Worm (Caenorhabditis elegans): Measurements from ENCODE around the gene C55A6.4.

C55A6.4 gene

DNA sequence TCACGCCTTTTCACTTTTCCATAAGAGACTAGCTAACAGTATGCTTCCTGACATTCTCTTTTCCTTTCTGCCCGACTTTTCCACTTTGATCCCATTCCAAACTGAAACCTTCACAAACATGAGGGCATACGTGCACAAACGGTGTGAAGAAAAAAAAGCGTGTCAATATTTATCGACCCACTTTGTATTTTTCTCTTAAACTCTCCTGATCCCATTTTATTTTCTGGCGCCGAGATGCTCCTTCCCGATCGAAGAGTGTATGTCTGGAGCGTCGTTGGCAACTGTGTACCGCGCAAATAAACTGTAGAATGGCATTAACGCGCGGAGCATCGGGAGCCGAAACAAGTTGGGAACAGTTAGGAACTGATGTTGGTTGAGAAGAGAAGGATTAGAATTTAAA, 11.9 kb upstream of the C55A6.4 start:
- TF ChIP-seq sma-9 (GFP tag; optimal IDR thresholded peaks at IDR 0.05) (peak; percentile 44), sma-9 (tag; optimal IDR thresholded peaks at IDR 0.05) (no peak), nhr-129 (tag; optimal IDR thresholded peaks at IDR 0.05) (peak; percentile 41), egl-27 (tag; optimal IDR thresholded peaks at IDR 0.05) (no peak), F13H6.1 (tag; optimal IDR thresholded peaks at IDR 0.05) (peak; percentile 82), aly-2 (tag; optimal IDR thresholded peaks at IDR 0.05) (no peak)

ce11 chrV:11528633-11529327, 11.1 kb upstream of the C55A6.4 start:
- TF ChIP-seq lin-39 (tag; optimal IDR thresholded peaks at IDR 0.05) (no peak), F13H6.1 (tag; optimal IDR thresholded peaks at IDR 0.05) (no peak), nhr-129 (tag; optimal IDR thresholded peaks at IDR 0.05) (peak; percentile 13), nhr-25 (tag; optimal IDR thresholded peaks at IDR 0.05) (peak; percentile 30), ZK546.5 (tag; optimal IDR thresholded peaks at IDR 0.05) (no peak), nhr-10 (tag; optimal IDR thresholded peaks at IDR 0.05) (no peak)

ce11 chrV:11527531-11527930, 9.8 kb upstream of the C55A6.4 start, which contains the start of gene ccch-1:
TSS of gene ccch-1 (plus strand) at chrV:11527831.
- TF ChIP-seq egl-27 (tag; optimal IDR thresholded peaks at IDR 0.05) = no peak
- no peak for TF ChIP-seq R02D3.7 (tag; optimal IDR thresholded peaks at IDR 0.05)
- TF ChIP-seq ceh-16 (tag; optimal IDR thresholded peaks at IDR 0.05) = no peak

DNA sequence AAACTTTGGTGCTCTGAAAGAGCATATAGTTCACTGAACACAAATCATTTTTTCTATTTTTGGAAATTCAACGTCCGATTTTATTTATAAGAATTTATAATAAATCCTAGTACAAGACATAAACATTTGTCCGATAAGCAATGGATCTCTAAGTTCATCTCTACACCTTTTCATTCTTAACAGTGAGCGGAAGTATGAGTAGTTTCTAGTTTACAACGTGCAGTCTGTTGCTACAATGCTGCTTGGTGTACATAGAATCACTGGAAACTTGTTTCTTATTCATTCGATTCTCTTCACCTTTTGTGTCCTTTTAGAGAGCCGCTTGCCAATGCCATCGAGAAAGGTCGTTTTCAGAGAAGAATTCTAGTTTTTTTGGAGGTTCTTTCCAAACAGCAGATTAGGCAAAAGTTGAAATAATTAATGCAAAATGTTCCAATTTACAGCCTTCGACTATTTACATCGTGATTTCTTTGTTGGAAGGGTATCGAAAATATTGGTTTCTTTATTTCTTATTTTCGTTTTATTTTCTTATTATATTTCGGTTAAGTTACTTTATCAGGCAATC, 9.3 kb upstream of the C55A6.4 start:
- TF ChIP-seq nhr-237 (tag; optimal IDR thresholded peaks at IDR 0.05) = no peak
- peak; percentile 53 for TF ChIP-seq nhr-25 (tag; optimal IDR thresholded peaks at IDR 0.05)

DNA sequence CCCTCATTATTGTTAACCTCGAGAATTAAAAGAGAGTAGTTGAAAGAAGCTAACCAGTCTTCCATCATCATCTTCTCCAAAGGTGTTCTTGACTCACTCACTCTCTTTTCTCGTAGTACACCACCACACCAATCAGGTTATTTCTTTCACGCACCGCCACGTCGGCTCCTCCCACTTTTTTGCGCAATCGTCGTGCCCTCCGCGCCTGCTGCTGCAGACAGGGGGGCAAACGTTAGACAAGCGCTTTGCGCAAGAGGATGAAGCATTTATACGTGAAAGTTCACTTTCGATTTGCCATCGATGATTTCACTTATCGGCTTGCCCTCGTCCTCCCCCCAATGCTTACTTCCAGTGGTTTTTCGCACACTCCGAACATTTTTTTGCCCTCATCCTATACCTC, 7.6 kb upstream of the C55A6.4 start:
- TF ChIP-seq blmp-1 (tag; optimal IDR thresholded peaks at IDR 0.05; ENCODE audit: insufficient read depth) (peak; percentile 59), alr-1 (tag; optimal IDR thresholded peaks at IDR 0.05) (no peak), nhr-77 (tag; optimal IDR thresholded peaks at IDR 0.05) (no peak), aly-2 (tag; optimal IDR thresholded peaks at IDR 0.05) (no peak), nhr-6 (tag; optimal IDR thresholded peaks at IDR 0.05) (no peak), F13H6.1 (tag; optimal IDR thresholded peaks at IDR 0.05) (peak; percentile 59), egl-27 (tag; optimal IDR thresholded peaks at IDR 0.05) (no peak), gmeb-1 (tag; optimal IDR thresholded peaks at IDR 0.05) (no peak), lin-39 (tag; optimal IDR thresholded peaks at IDR 0.05) (no peak), ztf-11 (tag; optimal IDR thresholded peaks at IDR 0.05) (no peak), nhr-25 (tag; optimal IDR thresholded peaks at IDR 0.05) (peak; percentile 61), nhr-10 (tag; optimal IDR thresholded peaks at IDR 0.05) (no peak), nhr-11 (tag; optimal IDR thresholded peaks at IDR 0.05) (no peak)

- TF ChIP-seq mab-5 (tag; optimal IDR thresholded peaks at IDR 0.05) (peak; percentile 81), unc-55 (GFP tag; optimal IDR thresholded peaks at IDR 0.05) (peak; percentile 92), lsy-2 (tag; optimal IDR thresholded peaks at IDR 0.05) (peak; percentile 87 to 93), sma-9 (GFP tag; optimal IDR thresholded peaks at IDR 0.05) (peak; percentile 95), sma-9 (tag; optimal IDR thresholded peaks at IDR 0.05) (no peak), ceh-82 (tag; optimal IDR thresholded peaks at IDR 0.05) (no peak), ama-1 (optimal IDR thresholded peaks at IDR 0.05) (no peak), unc-39 (tag; optimal IDR thresholded peaks at IDR 0.05) (no peak), lin-39 (tag; optimal IDR thresholded peaks at IDR 0.05) (no peak), ztf-11 (tag; optimal IDR thresholded peaks at IDR 0.05) (no peak), sem-4 (tag; optimal IDR thresholded peaks at IDR 0.05) (peak; percentile 63), lin-13 (GFP tag; optimal IDR thresholded peaks at IDR 0.05) (peak; percentile 84), dmd-4 (tag; optimal IDR thresholded peaks at IDR 0.05) (no peak), nhr-6 (tag; optimal IDR thresholded peaks at IDR 0.05) (peak; percentile 49), snpc-4 (tag; optimal IDR thresholded peaks at IDR 0.05) (peak; percentile 55), nhr-21 (tag; optimal IDR thresholded peaks at IDR 0.05) (peak; percentile 75), lin-11 (tag; optimal IDR thresholded peaks at IDR 0.05) (peak; percentile 79), sma-3 (GFP tag; optimal IDR thresholded peaks at IDR 0.05) (peak; percentile 83), elt-1 (tag; optimal IDR thresholded peaks at IDR 0.05) (no peak), unc-62 (GFP tag; optimal IDR thresholded peaks at IDR 0.05) (peak; percentile 31), mdl-1 (tag; optimal IDR thresholded peaks at IDR 0.05) (peak in 1 of 2 experiments; percentile 60), nhr-25 (tag; optimal IDR thresholded peaks at IDR 0.05) (peak; percentile 91), nhr-11 (tag; optimal IDR thresholded peaks at IDR 0.05) (no peak), nhr-129 (tag; optimal IDR thresholded peaks at IDR 0.05) (peak; percentile 72), nhr-237 (tag; optimal IDR thresholded peaks at IDR 0.05) (peak; percentile 59), aly-2 (tag; optimal IDR thresholded peaks at IDR 0.05) (no peak), ztf-1 (GFP tag; conservative IDR thresholded peaks at IDR 0.05) (no peak), nhr-10 (tag; optimal IDR thresholded peaks at IDR 0.05) (peak; percentile 36), elt-3 (tag; optimal IDR thresholded peaks at IDR 0.05) (no peak), R02D3.7 (tag; optimal IDR thresholded peaks at IDR 0.05) (peak; percentile 58), crh-2 (tag; optimal IDR thresholded peaks at IDR 0.05) (peak; percentile 74), ZK546.5 (tag; optimal IDR thresholded peaks at IDR 0.05) (no peak), F13H6.1 (tag; optimal IDR thresholded peaks at IDR 0.05) (peak; percentile 86)
Measured at ce11 chrV:11521448-11521847, 3.8 kb upstream of the C55A6.4 start, which contains the start of gene pafo-1. TSS of gene pafo-1 (plus strand) at chrV:11521703.

Measured in whole organism, L2 larva.